Worm (Caenorhabditis elegans): ENCODE measurements around the gene sem-5.

ce11 chrX:8010652-8011051 lies 49.1 kb upstream of the sem-5 start:
- TF ChIP-seq aha-1 (tag) (no peak), unc-62 (GFP tag; optimal IDR thresholded peaks at IDR 0.05 in 1 of 2) (peak in 1 of 2 experiments; percentile 69), unc-62 (tag; optimal IDR thresholded peaks at IDR 0.05) (no peak), vab-7 (GFP tag; IDR thresholded peaks at IDR 0.05) (no peak), nhr-11 (tag; optimal IDR thresholded peaks at IDR 0.05) (no peak), ztf-11 (tag; optimal IDR thresholded peaks at IDR 0.05) (no peak), nhr-28 (tag; optimal IDR thresholded peaks at IDR 0.05) (no peak), arid-1 (GFP tag; conservative IDR thresholded peaks at IDR 0.05) (no peak), nhr-77 (tag; optimal IDR thresholded peaks at IDR 0.05) (no peak), zag-1 (tag; optimal IDR thresholded peaks at IDR 0.05) (no peak), R02D3.7 (tag; optimal IDR thresholded peaks at IDR 0.05) (no peak), fkh-10 (GFP tag; optimal IDR thresholded peaks at IDR 0.05) (no peak), hlh-30 (tag; optimal IDR thresholded peaks at IDR 0.05; ENCODE audit: insufficient read depth) (peak; percentile 54), nhr-76 (tag; optimal IDR thresholded peaks at IDR 0.05) (no peak), nhr-25 (tag; optimal IDR thresholded peaks at IDR 0.05; ENCODE audit: borderline replicate concordance, insufficient read depth) (peak; percentile 94)
